Fruit fly (Drosophila melanogaster): ENCODE data around the gene mtgo.

Gene mtgo

DNA sequence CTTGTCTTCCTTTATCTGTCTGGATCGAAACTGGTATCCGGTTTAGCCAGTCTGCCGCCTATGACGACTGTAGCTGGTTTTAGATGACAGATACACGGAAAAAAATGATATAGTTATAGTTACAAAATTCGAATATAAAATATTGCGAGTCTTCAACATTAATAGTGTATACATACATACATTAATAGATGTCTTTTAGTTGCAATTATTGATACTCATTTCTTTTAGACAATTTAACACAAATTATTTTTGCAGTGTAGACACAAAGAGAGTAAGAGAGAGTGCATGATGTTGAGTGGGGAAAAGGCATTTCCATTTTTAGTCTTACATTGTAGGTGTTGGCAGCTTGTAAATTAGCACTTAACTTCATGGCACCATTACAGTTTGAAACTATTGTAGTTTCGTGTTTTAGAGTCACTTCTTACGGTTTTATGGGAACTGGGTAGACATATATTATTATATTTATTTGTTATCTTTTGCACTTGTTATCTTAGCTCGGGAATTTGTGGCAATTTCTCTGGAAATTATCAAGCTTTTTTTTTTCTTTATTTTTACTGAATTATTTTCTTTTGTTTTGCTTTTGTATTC lies 49.5 kb upstream of the mtgo start (continued):
- TF ChIP-seq CG4730 (GFP tag; IDR thresholded peaks at IDR 0.05) (no peak), tll (GFP tag; optimal IDR thresholded peaks at IDR 0.05) (no peak), CG2202 (tag; optimal IDR thresholded peaks at IDR 0.05) (peak; percentile 91), Dp (GFP tag; optimal IDR thresholded peaks at IDR 0.05) (no peak), sug (tag; optimal IDR thresholded peaks at IDR 0.05) (no peak), Ada2b (GFP tag; IDR thresholded peaks at IDR 0.05) (peak; percentile 34; the same call in 1 of the 2 replicates), CG6654 (GFP tag; optimal IDR thresholded peaks at IDR 0.05) (peak; percentile 94), gt (GFP tag; IDR thresholded peaks at IDR 0.05) (no peak), Rfx (GFP tag; IDR thresholded peaks at IDR 0.05) (peak; percentile 83), Nf-YA (GFP tag; IDR thresholded peaks at IDR 0.05) (no peak), Hsf (GFP tag; optimal IDR thresholded peaks at IDR 0.05) (peak; percentile 87), CG8944 (GFP tag; optimal IDR thresholded peaks at IDR 0.05) (peak; percentile 61), CG5180 (GFP tag; optimal IDR thresholded peaks at IDR 0.05) (no peak), CG1792 (GFP tag; optimal IDR thresholded peaks at IDR 0.05) (no peak), dpn (GFP tag; optimal IDR thresholded peaks at IDR 0.05) (peak; percentile 4 to 87), CG17186 (GFP tag; optimal IDR thresholded peaks at IDR 0.05) (no peak), CG14710 (tag; optimal IDR thresholded peaks at IDR 0.05) (no peak), CG18476 (GFP tag; optimal IDR thresholded peaks at IDR 0.05) (no peak), jumu (GFP tag; optimal IDR thresholded peaks at IDR 0.05) (no peak), CG10979 (tag; optimal IDR thresholded peaks at IDR 0.05) (no peak), lola (GFP tag; optimal IDR thresholded peaks at IDR 0.05) (peak in 1 of 3 experiments; percentile 92), dysf (GFP tag; IDR thresholded peaks at IDR 0.05) (peak; percentile 79), CG12299 (tag; optimal IDR thresholded peaks at IDR 0.05) (peak; percentile 91), CG14050 (GFP tag; IDR thresholded peaks at IDR 0.05) (peak; percentile 75), tna (GFP tag; IDR thresholded peaks at IDR 0.05; ENCODE audit: partially characterized antibody) (no peak), run (tag; optimal IDR thresholded peaks at IDR 0.05) (peak; percentile 81), Blimp-1 (GFP tag; optimal IDR thresholded peaks at IDR 0.05) (no peak), chif (GFP tag; optimal IDR thresholded peaks at IDR 0.05) (peak; percentile 76 to 89), CG18619 (GFP tag; optimal IDR thresholded peaks at IDR 0.05) (peak; percentile 74), Xbp1 (GFP tag; optimal IDR thresholded peaks at IDR 0.05) (peak; percentile 87), NK7.1 (GFP tag; optimal IDR thresholded peaks at IDR 0.05) (no peak), MTF-1 (GFP tag; optimal IDR thresholded peaks at IDR 0.05; ENCODE audit: borderline replicate concordance) (no peak), CG18599 (GFP tag; optimal IDR thresholded peaks at IDR 0.05) (no peak), nom (GFP tag; optimal IDR thresholded peaks at IDR 0.05) (no peak), CG9727 (GFP tag; optimal IDR thresholded peaks at IDR 0.05) (no peak), Tbp (GFP tag; optimal IDR thresholded peaks at IDR 0.05) (no peak), gem (tag; optimal IDR thresholded peaks at IDR 0.05) (peak; percentile 96), Side (GFP tag; optimal IDR thresholded peaks at IDR 0.05) (no peak), slbo (GFP tag; IDR thresholded peaks at IDR 0.05) (peak; percentile 81), zfh1 (GFP tag; IDR thresholded peaks at IDR 0.05) (peak; percentile 87), Antp (GFP tag; optimal IDR thresholded peaks at IDR 0.05) (no peak), lilli (GFP tag; optimal IDR thresholded peaks at IDR 0.05) (peak; percentile 78), CG7357 (GFP tag; IDR thresholded peaks at IDR 0.05) (no peak), CG31441 (GFP tag; IDR thresholded peaks at IDR 0.05) (no peak), MESR4 (GFP tag; optimal IDR thresholded peaks at IDR 0.05) (peak; percentile 43), CrebB (tag; optimal IDR thresholded peaks at IDR 0.05) (peak; percentile 90), CG8359 (GFP tag; optimal IDR thresholded peaks at IDR 0.05; ENCODE audit: borderline replicate concordance) (no peak), CG1024 (GFP tag; IDR thresholded peaks at IDR 0.05) (no peak), pita (GFP tag; optimal IDR thresholded peaks at IDR 0.05) (no peak)

All from whole organism, embryonic.